Worm (Caenorhabditis elegans) whole organism, L4 larva: ENCODE data around the gene F49C12.7.

Experiments
- F44E2.7 ChIP-seq: fragments of 200-800 bp; sonication (Bioruptor generic); IDR thresholded peaks from 2 replicates; pipeline ENCODE4 v2.1.2; 2022; ENCODE audit warnings: missing genetic modification characterization, missing compliant biosample characterization
- aly-2 ChIP-seq: sonication (generic microtip); optimal IDR thresholded peaks from 2 replicates; lab custom pipeline; 2018; ENCODE audit warnings: missing biosample characterization, missing genetic modification characterization
- ceh-28 ChIP-seq: fragments of 150-350 bp; optimal IDR thresholded peaks from 2 replicates; lab custom pipeline; 2014; ENCODE audit warnings: missing biosample characterization, missing genetic modification reagents, missing genetic modification characterization
- fkh-10 ChIP-seq: fragments of 150-350 bp; optimal IDR thresholded peaks from 2 replicates; lab custom pipeline; 2014; ENCODE audit warnings: missing biosample characterization, missing genetic modification reagents, missing genetic modification characterization
- fos-1 ChIP-seq: fragments of 150-350 bp; optimal IDR thresholded peaks from 2 replicates; lab custom pipeline; 2014; ENCODE audit warnings: missing biosample characterization, missing genetic modification characterization
- lin-15B ChIP-seq: fragments of 150-350 bp; sonication (generic microtip); optimal IDR thresholded peaks from 3 replicates; lab custom pipeline; 2014; ENCODE audit warnings: missing biosample characterization, missing genetic modification characterization
- nhr-28 ChIP-seq: fragments of 150-350 bp; optimal IDR thresholded peaks from 2 replicates; lab custom pipeline; 2014; ENCODE audit warnings: missing biosample characterization, missing genetic modification characterization
- nhr-77 ChIP-seq: fragments of 150-350 bp; optimal IDR thresholded peaks from 2 replicates; lab custom pipeline; 2014; ENCODE audit warnings: missing biosample characterization, missing genetic modification characterization
- php-3 ChIP-seq: fragments of 200-800 bp; sonication (Bioruptor generic); IDR thresholded peaks from 2 replicates; pipeline ENCODE4 v1.3.6; 2022; ENCODE audit warnings: missing genetic modification reagents, missing genetic modification characterization, missing compliant biosample characterization
- zag-1 ChIP-seq: fragments of 150-350 bp; optimal IDR thresholded peaks from 2 replicates; lab custom pipeline; 2014; ENCODE audit warnings: missing biosample characterization, missing genetic modification characterization

- TF ChIP-seq fkh-10 = no peak
- peak; percentile 6 for TF ChIP-seq ceh-28
- no peak for TF ChIP-seq php-3 (GFP tag; lab: Robert Waterston, UW)
- no peak for TF ChIP-seq F44E2.7 (GFP tag; lab: Robert Waterston, UW)
- no peak for TF ChIP-seq lin-15B
- TF ChIP-seq aly-2 (tag; lab: Kevin White, UChicago) = no peak
- TF ChIP-seq fos-1 (tag; lab: Kevin White, UChicago) = no peak
- TF ChIP-seq zag-1 (tag; lab: Kevin White, UChicago) = no peak
- peak; percentile 74 for TF ChIP-seq nhr-77
- TF ChIP-seq nhr-28 = peak; percentile 19
Measured at ce11 chrIV:9321039-9321851, 8.5 kb upstream of the F49C12.7 start, which contains the start of the genes F49C12.12 and vha-17.
